Fruit fly (Drosophila melanogaster): ENCODE results near the gene CG12310.

The CG12310 gene

DNA sequence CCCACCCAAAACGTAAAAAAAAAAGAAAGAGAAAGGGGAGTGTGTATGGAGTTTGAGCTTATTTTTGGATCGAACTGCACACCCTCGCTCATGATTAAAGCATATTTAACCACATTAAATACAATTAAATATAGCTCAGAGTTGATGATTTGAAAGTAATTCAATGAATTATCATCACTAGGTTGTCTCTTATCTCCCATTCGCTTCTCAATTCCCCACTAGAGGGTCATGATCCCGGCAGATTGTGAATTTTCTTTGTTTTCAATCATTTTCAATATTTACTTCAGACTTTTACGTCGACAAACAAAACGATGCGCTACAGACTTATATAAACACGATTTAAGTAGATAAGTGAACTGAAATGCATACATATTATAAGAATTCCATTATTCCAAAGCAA lies 25.8 kb upstream of the CG12310 start:
- TF ChIP-seq fd96Ca (GFP tag; IDR thresholded peaks at IDR 0.05) (no peak), CG32121 (GFP tag; IDR thresholded peaks at IDR 0.05) (no peak), rn (GFP tag; IDR thresholded peaks at IDR 0.05) (no peak), CG17806 (tag; optimal IDR thresholded peaks at IDR 0.05) (no peak), EcR (GFP tag; optimal IDR thresholded peaks at IDR 0.05) (peak; percentile 30), CG12605 (GFP tag; IDR thresholded peaks at IDR 0.05) (no peak), CG13204 (GFP tag; optimal IDR thresholded peaks at IDR 0.05) (no peak), CG8159 (tag; optimal IDR thresholded peaks at IDR 0.05) (no peak)

DNA sequence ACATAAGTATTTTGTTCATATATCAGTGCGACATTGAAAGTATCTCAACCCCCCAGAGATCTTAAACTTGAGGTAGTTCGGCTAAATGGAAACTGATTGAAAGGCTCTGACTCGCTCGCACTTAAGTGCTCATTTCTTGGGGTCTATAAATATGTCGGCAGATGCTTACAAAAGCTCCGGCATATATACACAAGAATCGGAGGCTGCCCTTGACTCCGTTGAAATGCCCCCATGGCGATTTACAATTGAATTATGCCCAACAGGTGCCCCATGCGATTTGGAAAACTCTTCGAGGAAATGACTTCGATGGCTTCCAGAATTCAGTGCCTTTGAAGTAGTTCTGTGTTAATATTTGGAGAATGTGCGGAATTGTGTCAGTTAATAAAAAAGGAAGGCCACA lies 23.1 kb upstream of the CG12310 start:
- no peak for TF ChIP-seq CG9948 (tag; optimal IDR thresholded peaks at IDR 0.05)
- no peak for TF ChIP-seq CG32121 (GFP tag; IDR thresholded peaks at IDR 0.05)
- TF ChIP-seq CG8301 (tag; optimal IDR thresholded peaks at IDR 0.05): no peak
- no peak for TF ChIP-seq CG15710 (tag; optimal IDR thresholded peaks at IDR 0.05)
- no peak for TF ChIP-seq CG10348 (GFP tag; IDR thresholded peaks at IDR 0.05)
- TF ChIP-seq CG8159 (tag; optimal IDR thresholded peaks at IDR 0.05): no peak
- TF ChIP-seq CG34367 (tag; optimal IDR thresholded peaks at IDR 0.05): no peak
- no peak for TF ChIP-seq Ets98B (GFP tag; IDR thresholded peaks at IDR 0.05)
- no peak for TF ChIP-seq Snoo (tag; optimal IDR thresholded peaks at IDR 0.05)
- TF ChIP-seq CG13204 (GFP tag; optimal IDR thresholded peaks at IDR 0.05): no peak
- TF ChIP-seq CG4496 (GFP tag; IDR thresholded peaks at IDR 0.05): no peak
- TF ChIP-seq CG12605 (GFP tag; IDR thresholded peaks at IDR 0.05): no peak
- no peak for TF ChIP-seq CG14655 (GFP tag; optimal IDR thresholded peaks at IDR 0.05)
- TF ChIP-seq Pif1A (GFP tag; optimal IDR thresholded peaks at IDR 0.05): no peak
- TF ChIP-seq CG17806 (tag; optimal IDR thresholded peaks at IDR 0.05): no peak
- no peak for TF ChIP-seq D1 (tag; optimal IDR thresholded peaks at IDR 0.05)
- no peak for TF ChIP-seq EcR (GFP tag; optimal IDR thresholded peaks at IDR 0.05)
- no peak for TF ChIP-seq rn (GFP tag; IDR thresholded peaks at IDR 0.05)
- TF ChIP-seq gl (tag; optimal IDR thresholded peaks at IDR 0.05): no peak
- no peak for TF ChIP-seq Pif1B (GFP tag; optimal IDR thresholded peaks at IDR 0.05)

DNA sequence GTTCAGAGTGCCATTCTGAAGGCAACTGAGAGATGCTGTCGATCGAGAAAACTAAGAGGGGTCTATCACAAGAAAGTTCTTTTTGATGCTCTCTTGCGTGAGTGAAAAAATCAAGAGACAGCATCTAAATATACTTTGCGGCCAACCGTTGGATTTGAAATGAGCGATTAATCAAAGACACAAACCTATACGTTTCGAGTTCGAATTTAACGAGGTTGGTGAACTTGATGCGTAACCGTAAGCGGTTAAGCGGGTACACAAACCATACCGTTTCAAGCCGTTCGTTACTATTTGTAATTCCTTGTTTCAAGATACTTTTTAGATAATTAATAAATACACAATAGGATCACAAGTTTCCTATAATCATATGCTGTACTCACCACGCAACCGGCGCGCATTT lies 21.5 kb upstream of the CG12310 start:
- TF ChIP-seq CG13204 (GFP tag; optimal IDR thresholded peaks at IDR 0.05) (no peak), CG14655 (GFP tag; optimal IDR thresholded peaks at IDR 0.05) (no peak), CG4496 (GFP tag; IDR thresholded peaks at IDR 0.05) (no peak), D1 (tag; optimal IDR thresholded peaks at IDR 0.05) (no peak), CG9948 (tag; optimal IDR thresholded peaks at IDR 0.05) (no peak), EcR (GFP tag; optimal IDR thresholded peaks at IDR 0.05) (no peak), CG34367 (tag; optimal IDR thresholded peaks at IDR 0.05) (no peak), CG8301 (tag; optimal IDR thresholded peaks at IDR 0.05) (no peak), Pif1A (GFP tag; optimal IDR thresholded peaks at IDR 0.05) (no peak)

DNA sequence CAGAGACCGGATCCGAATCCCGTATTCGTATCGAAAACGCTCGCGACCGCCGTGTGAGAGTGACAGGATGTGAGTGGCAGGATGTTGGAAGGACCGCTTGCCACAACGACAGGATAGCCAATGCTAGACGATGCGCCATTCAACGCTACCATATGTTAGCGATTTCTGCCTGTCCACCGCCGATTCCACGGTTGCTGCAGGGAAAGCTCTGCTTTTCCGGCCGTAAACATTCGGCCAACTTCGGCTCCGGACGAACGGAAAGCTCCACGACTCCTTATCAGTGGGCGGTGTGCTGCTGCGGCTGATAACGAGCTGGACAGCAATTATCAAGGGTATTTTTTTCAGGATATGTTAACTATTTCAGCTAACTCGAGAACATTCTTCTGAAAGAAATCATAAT lies 14.3 kb upstream of the CG12310 start, which contains the start of gene Sytbeta:
Gene Sytbeta (minus strand): TSS at position 101 of the 400 bp plus-strand sequence.
- TF ChIP-seq CG12605 (GFP tag; IDR thresholded peaks at IDR 0.05) (no peak), Pif1A (GFP tag; optimal IDR thresholded peaks at IDR 0.05) (no peak), CG9948 (tag; optimal IDR thresholded peaks at IDR 0.05) (no peak), D1 (tag; optimal IDR thresholded peaks at IDR 0.05) (no peak), CG32121 (GFP tag; IDR thresholded peaks at IDR 0.05) (no peak), Ets98B (GFP tag; IDR thresholded peaks at IDR 0.05) (no peak), CG4496 (GFP tag; IDR thresholded peaks at IDR 0.05) (no peak), Pif1B (GFP tag; optimal IDR thresholded peaks at IDR 0.05) (no peak), CG17806 (tag; optimal IDR thresholded peaks at IDR 0.05) (no peak), CG8159 (tag; optimal IDR thresholded peaks at IDR 0.05) (no peak), EcR (GFP tag; optimal IDR thresholded peaks at IDR 0.05) (no peak), CG34367 (tag; optimal IDR thresholded peaks at IDR 0.05) (no peak)

DNA sequence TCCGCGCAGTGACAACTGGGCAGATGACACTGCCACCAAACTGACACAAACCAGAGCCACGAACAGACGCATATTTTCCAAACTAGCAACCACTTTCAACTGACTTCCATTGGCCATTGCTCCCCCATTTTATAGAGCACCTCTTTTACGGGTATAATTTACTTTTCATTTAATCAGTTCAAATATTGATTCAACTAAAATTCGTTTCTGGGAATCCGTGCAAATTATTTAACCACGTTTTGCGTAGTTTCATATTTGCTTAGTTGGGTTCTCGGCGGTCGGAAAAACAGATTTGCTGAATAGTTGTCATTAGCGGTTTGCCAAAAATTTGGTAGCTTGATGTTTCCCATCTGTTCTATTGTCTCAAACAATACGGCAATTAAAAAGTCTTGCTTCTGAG lies 11.0 kb upstream of the CG12310 start, which contains the start of gene CG13460:
Gene CG13460 (minus strand): TSS at position 101 of the 400 bp plus-strand sequence.
- TF ChIP-seq gl (tag; optimal IDR thresholded peaks at IDR 0.05): no peak
- no peak for TF ChIP-seq CG8301 (tag; optimal IDR thresholded peaks at IDR 0.05)
- no peak for TF ChIP-seq CG14655 (GFP tag; optimal IDR thresholded peaks at IDR 0.05)
- no peak for TF ChIP-seq EcR (GFP tag; optimal IDR thresholded peaks at IDR 0.05)
- TF ChIP-seq CG4496 (GFP tag; IDR thresholded peaks at IDR 0.05): no peak

DNA sequence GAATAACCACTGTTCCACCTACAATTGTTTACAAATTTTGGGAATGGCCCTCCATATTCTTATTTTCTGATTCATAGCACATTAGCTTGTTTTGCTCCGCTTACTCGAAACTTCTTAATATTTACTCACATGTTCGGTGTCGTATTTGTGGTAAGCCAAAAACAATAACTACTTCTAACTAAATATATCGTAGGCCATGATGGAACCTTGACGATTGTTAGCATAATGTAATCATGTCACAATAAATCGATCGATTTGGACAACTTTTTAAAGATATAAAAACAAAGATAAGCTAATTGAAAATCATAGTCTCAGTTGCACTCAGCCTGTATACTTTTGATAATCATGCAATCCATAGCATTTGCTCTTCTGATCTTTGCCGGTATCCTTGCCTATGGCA lies 3.9 kb upstream of the CG12310 start, which contains the start of gene EAChm:
Gene EAChm (plus strand): TSS at position 301 of the 400 bp plus-strand sequence.
- TF ChIP-seq fd96Ca (GFP tag; IDR thresholded peaks at IDR 0.05): no peak
- no peak for TF ChIP-seq CG34367 (tag; optimal IDR thresholded peaks at IDR 0.05)
- TF ChIP-seq Ets98B (GFP tag; IDR thresholded peaks at IDR 0.05): no peak
- TF ChIP-seq CG32121 (GFP tag; IDR thresholded peaks at IDR 0.05): no peak
- TF ChIP-seq CG4496 (GFP tag; IDR thresholded peaks at IDR 0.05): no peak
- no peak for TF ChIP-seq CG17806 (tag; optimal IDR thresholded peaks at IDR 0.05)
- TF ChIP-seq CG14655 (GFP tag; optimal IDR thresholded peaks at IDR 0.05): no peak
- TF ChIP-seq rn (GFP tag; IDR thresholded peaks at IDR 0.05): no peak
- no peak for TF ChIP-seq CG13204 (GFP tag; optimal IDR thresholded peaks at IDR 0.05)
- TF ChIP-seq Pif1B (GFP tag; optimal IDR thresholded peaks at IDR 0.05): no peak
- no peak for TF ChIP-seq Snoo (tag; optimal IDR thresholded peaks at IDR 0.05)
- TF ChIP-seq CG15710 (tag; optimal IDR thresholded peaks at IDR 0.05): no peak
- TF ChIP-seq EcR (GFP tag; optimal IDR thresholded peaks at IDR 0.05): no peak
- TF ChIP-seq CG12605 (GFP tag; IDR thresholded peaks at IDR 0.05): no peak
- TF ChIP-seq gl (tag; optimal IDR thresholded peaks at IDR 0.05): no peak
- TF ChIP-seq CG8301 (tag; optimal IDR thresholded peaks at IDR 0.05): no peak
- TF ChIP-seq D1 (tag; optimal IDR thresholded peaks at IDR 0.05): no peak
- TF ChIP-seq CG8159 (tag; optimal IDR thresholded peaks at IDR 0.05): no peak
- TF ChIP-seq CG9948 (tag; optimal IDR thresholded peaks at IDR 0.05): no peak
